Worm (Caenorhabditis elegans) whole organism, L1 larva: ENCODE measurements around the gene spe-45.
A peak's percentile ranks its signal among the peaks of the same experiment; 100 is the strongest.

Experiments used
- C04F5.9 ChIP-seq: sonication (generic microtip); optimal IDR thresholded peaks from 2 replicates; lab custom pipeline; 2016; ENCODE audit warnings: missing genetic modification characterization, missing compliant biosample characterization
- C34B4.2 ChIP-seq: sonication (generic microtip); optimal IDR thresholded peaks from 2 replicates; lab custom pipeline; 2017; ENCODE audit warnings: mild to moderate bottlenecking, missing genetic modification characterization, missing compliant biosample characterization
- blmp-1 ChIP-seq: fragments of 150-350 bp; optimal IDR thresholded peaks from 2 replicates; lab custom pipeline; 2014; ENCODE audit warnings: missing biosample characterization, missing genetic modification characterization
- ceh-63 ChIP-seq: fragments of 200-800 bp; sonication (Bioruptor generic); optimal IDR thresholded peaks from 2 replicates; lab custom pipeline; 2018; ENCODE audit warnings: mild to moderate bottlenecking, missing genetic modification characterization, missing compliant biosample characterization
- ceh-8 ChIP-seq: fragments of 200-800 bp; sonication (Bioruptor generic); optimal IDR thresholded peaks from 2 replicates; lab custom pipeline; 2018; ENCODE audit warnings: mild to moderate bottlenecking, missing genetic modification characterization, moderate library complexity, missing compliant biosample characterization
- ceh-82 ChIP-seq, 3 experiments: fragments of 150-350 bp in 1 of 3; sonication (generic microtip) in 2 of 3; optimal IDR thresholded peaks; 2 replicates each; lab custom pipeline; 2014 to 2017; ENCODE audit warnings: missing biosample characterization in 3 of 3, missing genetic modification characterization in 3 of 3
- ceh-88 ChIP-seq: fragments of 200-800 bp; sonication (Bioruptor generic); IDR thresholded peaks from 2 replicates; pipeline ENCODE4 v1.3.6; 2022; ENCODE audit warnings: missing genetic modification characterization, missing compliant biosample characterization
- ceh-90 ChIP-seq: sonication (generic microtip); optimal IDR thresholded peaks from 2 replicates; lab custom pipeline; 2016; ENCODE audit warnings: missing genetic modification characterization, missing compliant biosample characterization
- ces-1 ChIP-seq: fragments of 150-350 bp; optimal IDR thresholded peaks from 2 replicates; lab custom pipeline; 2014; ENCODE audit warnings: missing biosample characterization, missing genetic modification reagents, missing genetic modification characterization
- dsc-1 ChIP-seq: sonication (generic microtip); optimal IDR thresholded peaks from 2 replicates; lab custom pipeline; 2016; ENCODE audit warnings: mild to moderate bottlenecking, missing genetic modification characterization, missing compliant biosample characterization
- efl-1 ChIP-seq, 4 experiments: fragments of 150-350 bp; optimal IDR thresholded peaks in 3 of 4; peaks in 1 of 4; 1 replicate in 1 of 4; 2 replicates in 3 of 4; lab custom pipeline; 2014; ENCODE audit warnings: missing biosample characterization in 2 of 4, missing genetic modification characterization in 2 of 4, missing genetic modification reagents in 2 of 4
- egl-13 ChIP-seq: sonication (generic microtip); optimal IDR thresholded peaks from 2 replicates; lab custom pipeline; 2016; ENCODE audit warnings: missing genotype, missing genetic modification reagents, missing genetic modification characterization, missing compliant biosample characterization
- egl-27 ChIP-seq, 2 experiments: fragments of 150-350 bp in 1 of 2; sonication (generic microtip); optimal IDR thresholded peaks; 3 replicates each; lab custom pipeline; 2017 to 2018; ENCODE audit warnings: missing biosample characterization in 2 of 2, missing genetic modification characterization in 2 of 2, missing genetic modification reagents in 2 of 2
- elt-2 ChIP-seq: sonication (generic microtip); optimal IDR thresholded peaks from 2 replicates; lab custom pipeline; 2016; ENCODE audit warnings: missing genetic modification characterization, mild to moderate bottlenecking, inconsistent platforms, missing compliant biosample characterization, missing genetic modification reagents
- elt-3 ChIP-seq, 6 experiments: fragments of 150-350 bp in 1 of 6; sonication (generic microtip); optimal IDR thresholded peaks; 2 replicates each; lab custom pipeline; 2017 to 2018; ENCODE audit warnings: missing biosample characterization in 6 of 6, missing genetic modification characterization in 6 of 6, inconsistent platforms in 1 of 6
- ets-5 ChIP-seq: fragments of 200-800 bp; sonication (Bioruptor generic); IDR thresholded peaks from 2 replicates; pipeline ENCODE4 v1.3.6; 2022; ENCODE audit warnings: missing genetic modification characterization, missing compliant biosample characterization
- fkh-8 ChIP-seq: sonication (generic microtip); optimal IDR thresholded peaks from 2 replicates; lab custom pipeline; 2016; ENCODE audit warnings: mild to moderate bottlenecking, missing genetic modification characterization, missing compliant biosample characterization
- fos-1 ChIP-seq: fragments of 150-350 bp; optimal IDR thresholded peaks from 2 replicates; lab custom pipeline; 2014; ENCODE audit warnings: missing biosample characterization, missing genetic modification characterization
- grh-1 ChIP-seq: fragments of 200-800 bp; sonication (Bioruptor generic); IDR thresholded peaks from 2 replicates; pipeline ENCODE4 v1.3.6; 2022; ENCODE audit warnings: missing genetic modification reagents, missing genetic modification characterization, missing compliant biosample characterization
- hlh-4 ChIP-seq: sonication (generic microtip); optimal IDR thresholded peaks from 2 replicates; lab custom pipeline; 2016; ENCODE audit warnings: mild to moderate bottlenecking, missing genetic modification characterization, missing compliant biosample characterization
- hpl-2 ChIP-seq: fragments of 150-350 bp; optimal IDR thresholded peaks from 2 replicates; lab custom pipeline; 2014; ENCODE audit warnings: missing biosample characterization, missing genetic modification reagents, missing genetic modification characterization
- jun-1 ChIP-seq: fragments of 150-350 bp; optimal IDR thresholded peaks from 2 replicates; lab custom pipeline; 2014; ENCODE audit warnings: missing biosample characterization, missing genetic modification reagents, missing genetic modification characterization
- lin-14 ChIP-seq: fragments of 200-800 bp; sonication (Bioruptor generic); optimal IDR thresholded peaks from 2 replicates; lab custom pipeline; 2018; ENCODE audit warnings: mild to moderate bottlenecking, missing genetic modification characterization, moderate library complexity, missing compliant biosample characterization
- lin-15B ChIP-seq: fragments of 150-350 bp; sonication (generic microtip); optimal IDR thresholded peaks from 3 replicates; lab custom pipeline; 2014; ENCODE audit warnings: missing biosample characterization, missing genetic modification characterization
- lin-39 ChIP-seq: fragments of 150-350 bp; optimal IDR thresholded peaks from 2 replicates; lab custom pipeline; 2014; ENCODE audit warnings: missing biosample characterization, missing genetic modification reagents, missing genetic modification characterization
- lir-3 ChIP-seq: sonication (generic microtip); optimal IDR thresholded peaks from 2 replicates; lab custom pipeline; 2016; ENCODE audit warnings: mild to moderate bottlenecking, missing genetic modification characterization, moderate library complexity, missing compliant biosample characterization; ENCODE audit not compliant: poor library complexity
- lsy-2 ChIP-seq, 2 experiments: fragments of 150-350 bp; optimal IDR thresholded peaks; 2 replicates each; lab custom pipeline; 2014; ENCODE audit warnings: missing biosample characterization in 2 of 2, missing genetic modification characterization in 2 of 2
- mdl-1 ChIP-seq, 2 experiments: fragments of 150-350 bp; optimal IDR thresholded peaks; 2 replicates each; lab custom pipeline; 2014 to 2017; ENCODE audit warnings: missing biosample characterization in 2 of 2, missing genetic modification characterization in 2 of 2, inconsistent platforms in 1 of 2
- nhr-20 ChIP-seq: sonication (generic microtip); optimal IDR thresholded peaks from 2 replicates; lab custom pipeline; 2016; ENCODE audit warnings: mild to moderate bottlenecking, missing genetic modification characterization, missing compliant biosample characterization
- nhr-237 ChIP-seq: fragments of 150-350 bp; optimal IDR thresholded peaks from 2 replicates; lab custom pipeline; 2014; ENCODE audit warnings: missing biosample characterization, missing genetic modification characterization
- nhr-28 ChIP-seq: fragments of 150-350 bp; optimal IDR thresholded peaks from 2 replicates; lab custom pipeline; 2014; ENCODE audit warnings: missing biosample characterization, missing genetic modification characterization
- nhr-76 ChIP-seq: sonication (generic microtip); optimal IDR thresholded peaks from 2 replicates; lab custom pipeline; 2017; ENCODE audit warnings: missing biosample characterization, missing genetic modification characterization
- nhr-84 ChIP-seq: sonication (generic microtip); optimal IDR thresholded peaks from 2 replicates; lab custom pipeline; 2017; ENCODE audit warnings: missing biosample characterization, missing genetic modification characterization
- nhr-85 ChIP-seq: sonication (generic microtip); peaks from one replicate; lab custom pipeline; 2016; ENCODE audit warnings: missing genetic modification characterization, inconsistent platforms, missing compliant biosample characterization
- nhr-90 ChIP-seq: sonication (generic microtip); optimal IDR thresholded peaks from 2 replicates; lab custom pipeline; 2016; ENCODE audit warnings: mild to moderate bottlenecking, missing genetic modification characterization, missing compliant biosample characterization; ENCODE audit not compliant: poor library complexity
- pax-3 ChIP-seq: fragments of 200-800 bp; sonication (Bioruptor generic); optimal IDR thresholded peaks from 2 replicates; lab custom pipeline; 2018; ENCODE audit warnings: mild to moderate bottlenecking, missing genetic modification characterization, moderate library complexity, missing compliant biosample characterization
- sup-37 ChIP-seq: fragments of 200-800 bp; sonication (Bioruptor generic); optimal IDR thresholded peaks from 2 replicates; lab custom pipeline; 2018; ENCODE audit warnings: mild to moderate bottlenecking, missing genetic modification characterization, missing compliant biosample characterization
- swsn-7 ChIP-seq: sonication (generic microtip); optimal IDR thresholded peaks from 2 replicates; lab custom pipeline; 2016; ENCODE audit warnings: missing genetic modification characterization, missing compliant biosample characterization
- tbx-2 ChIP-seq: sonication (generic microtip); optimal IDR thresholded peaks from 2 replicates; lab custom pipeline; 2016; ENCODE audit warnings: missing genetic modification characterization, missing compliant biosample characterization
- unc-62 ChIP-seq: fragments of 150-350 bp; optimal IDR thresholded peaks from 2 replicates; lab custom pipeline; 2014; ENCODE audit warnings: missing biosample characterization, missing genetic modification reagents, missing genetic modification characterization
- unc-86 ChIP-seq: sonication (generic microtip); optimal IDR thresholded peaks from 2 replicates; lab custom pipeline; 2016; ENCODE audit warnings: missing genetic modification characterization, missing compliant biosample characterization
- ztf-4 ChIP-seq: fragments of 150-350 bp; optimal IDR thresholded peaks from 2 replicates; lab custom pipeline; 2014; ENCODE audit warnings: missing biosample characterization, missing genetic modification characterization

The spe-45 gene

DNA sequence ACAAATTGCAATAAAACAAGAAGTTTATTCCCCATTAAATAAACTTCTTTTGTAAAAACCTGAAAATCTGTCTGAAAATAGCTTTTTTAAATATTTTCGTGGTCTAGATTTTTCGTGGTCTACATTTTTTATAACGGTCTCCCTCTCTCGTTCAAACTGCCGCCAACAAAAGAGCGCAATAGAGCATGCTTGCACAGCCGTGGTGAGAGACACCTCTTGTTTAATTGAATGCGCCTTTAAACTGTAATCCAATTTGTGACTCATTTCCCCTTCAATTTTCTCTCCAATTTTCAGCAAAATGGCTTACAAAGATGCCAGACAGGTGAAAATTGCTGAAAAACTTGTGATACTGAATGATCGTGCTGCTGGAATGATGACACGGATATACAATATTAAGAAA is 14.2 kb upstream of the spe-45 start, which contains the start of gene gex-3 (continued):
- TF ChIP-seq ceh-88 (GFP tag; lab: Robert Waterston, UW) (no peak), fos-1 (tag; lab: Kevin White, UChicago) (peak; percentile 79), ceh-90 (tag; lab: Kevin White, UChicago) (peak; percentile 15), lir-3 (tag; lab: Kevin White, UChicago) (peak; percentile 31), nhr-20 (tag; lab: Kevin White, UChicago) (peak; percentile 77), C34B4.2 (tag; lab: Kevin White, UChicago) (no peak), mdl-1 (tag; optimal IDR thresholded peaks at IDR 0.05; lab: Kevin White, UChicago) (peak in 1 of 2 experiments; percentile 75), jun-1 (tag; lab: Kevin White, UChicago) (peak; percentile 75), unc-86 (tag; lab: Kevin White, UChicago) (peak; percentile 67), dsc-1 (peak; percentile 63), nhr-84 (tag; lab: Kevin White, UChicago) (no peak), pax-3 (peak; percentile 28), ceh-82 (tag; optimal IDR thresholded peaks at IDR 0.05; lab: Kevin White, UChicago) (peak; percentile 66 to 89 (median 75)), C04F5.9 (tag; lab: Kevin White, UChicago) (no peak), egl-27 (tag; optimal IDR thresholded peaks at IDR 0.05; lab: Kevin White, UChicago) (no peak), lin-39 (tag; lab: Kevin White, UChicago) (peak; percentile 33), hlh-4 (tag; lab: Kevin White, UChicago) (no peak), lin-15B (tag; lab: Kevin White, UChicago) (peak; percentile 96)

DNA sequence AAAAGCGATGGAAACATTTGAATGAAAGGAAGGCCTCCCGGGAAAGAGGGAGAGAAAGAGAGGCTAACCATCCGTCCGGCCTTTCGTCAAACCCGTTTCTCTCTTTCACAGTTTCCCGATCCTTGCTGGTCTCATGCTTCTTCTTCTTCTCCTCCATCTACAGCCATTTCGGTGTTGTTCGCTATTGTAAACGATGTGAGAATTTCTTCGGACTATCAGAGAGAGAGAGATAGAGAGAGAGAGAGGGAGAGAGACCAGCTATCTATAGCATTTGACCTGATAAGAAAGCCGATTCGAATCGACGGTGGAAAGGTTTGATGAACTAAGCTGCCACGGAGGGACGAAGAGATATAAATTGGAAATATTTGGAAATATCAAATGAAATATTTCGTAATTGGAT is 13.5 kb upstream of the spe-45 start:
- TF ChIP-seq sup-37 (GFP tag; lab: Kevin White, UChicago) (no peak), nhr-85 (tag; lab: Kevin White, UChicago) (peak; percentile 39), efl-1 (optimal IDR thresholded peaks at IDR 0.05; lab: Kevin White, UChicago) (no peak), efl-1 (GFP tag; optimal IDR thresholded peaks at IDR 0.05 in 1 of 2; lab: Kevin White, UChicago) (peak in 1 of 2 experiments; percentile 71), blmp-1 (tag; lab: Kevin White, UChicago) (peak; percentile 87), elt-3 (tag; optimal IDR thresholded peaks at IDR 0.05; lab: Kevin White, UChicago) (peak in 2 of 6 experiments; percentile 36 to 50)

DNA sequence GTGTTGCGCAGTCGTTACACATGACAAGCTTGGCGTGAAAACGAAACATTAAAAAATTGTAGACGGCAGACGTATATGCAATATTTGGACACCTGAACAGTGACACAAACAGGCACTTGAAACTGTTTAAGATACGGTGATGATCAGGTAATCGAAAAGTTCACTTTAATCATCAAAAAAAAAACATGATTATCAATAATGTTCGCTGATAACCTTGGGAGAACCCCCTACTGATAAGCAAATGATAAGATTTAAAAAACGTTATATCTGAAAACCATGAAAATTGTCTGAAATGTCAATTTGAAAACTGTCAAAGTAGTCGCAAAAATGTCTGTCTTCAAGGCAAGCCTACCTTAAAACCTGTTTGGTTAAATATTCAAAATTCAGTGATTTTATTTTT is 10.1 kb upstream of the spe-45 start:
- TF ChIP-seq lin-14 (GFP tag; lab: Kevin White, UChicago) (no peak), lsy-2 (tag; optimal IDR thresholded peaks at IDR 0.05; lab: Kevin White, UChicago) (no peak), tbx-2 (tag; lab: Kevin White, UChicago) (no peak), elt-2 (peak; percentile 5), nhr-20 (tag; lab: Kevin White, UChicago) (no peak)

DNA sequence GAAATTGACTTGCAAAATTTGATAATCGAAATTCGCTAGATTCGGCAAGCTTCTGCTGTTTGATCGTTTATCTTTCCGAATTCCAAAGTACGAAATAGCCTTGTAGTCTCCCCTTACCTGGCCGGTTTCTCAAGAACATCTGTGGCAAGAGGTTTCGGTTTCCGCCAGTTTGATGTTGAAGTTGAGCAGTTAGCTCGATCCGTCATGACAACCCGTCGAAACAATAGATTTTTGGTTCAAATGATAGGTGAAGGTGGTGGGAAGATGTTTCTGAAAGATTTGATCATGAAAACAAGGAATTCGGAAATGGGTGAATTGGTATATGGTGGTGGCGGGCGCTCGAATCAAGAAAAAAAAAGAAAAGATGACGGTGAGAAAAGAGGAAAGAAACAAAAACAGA is 8.5 kb upstream of the spe-45 start, which contains the start of gene acs-20:
acs-20 (minus strand) TSS at position 270 of the 400 bp plus-strand sequence.
- TF ChIP-seq efl-1 (optimal IDR thresholded peaks at IDR 0.05; lab: Kevin White, UChicago) (no peak), efl-1 (GFP tag; optimal IDR thresholded peaks at IDR 0.05 in 1 of 2; lab: Kevin White, UChicago) (peak in 1 of 2 experiments; percentile 74), jun-1 (tag; lab: Kevin White, UChicago) (no peak)

DNA sequence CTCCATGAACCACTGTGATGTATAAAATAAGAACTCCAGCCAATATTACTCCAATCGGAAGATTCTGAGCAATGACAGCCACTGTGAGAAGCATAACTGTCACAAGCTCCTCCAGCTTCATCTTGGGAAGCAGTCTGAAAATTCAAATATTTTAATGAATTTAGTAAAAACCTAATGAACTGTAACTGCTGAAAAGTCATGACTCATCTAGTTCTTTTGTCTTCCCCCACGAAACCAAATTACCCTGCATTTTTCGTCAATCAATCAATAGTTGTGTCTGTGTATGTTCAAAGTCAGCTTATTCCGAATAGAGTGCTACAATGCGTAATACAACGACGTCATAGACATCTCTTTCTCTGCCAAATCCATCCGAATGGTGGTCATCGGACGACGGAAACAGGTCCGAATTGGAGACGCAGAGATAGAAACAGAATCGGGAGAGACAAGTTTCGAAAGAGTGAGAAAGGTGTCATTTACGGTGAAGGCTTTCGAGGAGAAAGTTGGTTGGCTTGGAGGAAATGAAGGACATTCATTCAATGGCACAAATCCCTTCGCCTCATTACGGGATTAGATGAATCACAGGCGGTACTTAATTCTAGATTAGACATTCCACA is 6.9 kb upstream of the spe-45 start:
- TF ChIP-seq ceh-8 (GFP tag; lab: Kevin White, UChicago) (no peak), grh-1 (GFP tag; lab: Robert Waterston, UW) (peak; percentile 67), tbx-2 (tag; lab: Kevin White, UChicago) (no peak), pax-3 (no peak), nhr-76 (tag; lab: Kevin White, UChicago) (no peak), ets-5 (GFP tag; lab: Robert Waterston, UW) (no peak), egl-27 (tag; optimal IDR thresholded peaks at IDR 0.05; lab: Kevin White, UChicago) (no peak), ztf-4 (tag; lab: Kevin White, UChicago) (peak; percentile 56), elt-2 (no peak), lin-14 (GFP tag; lab: Kevin White, UChicago) (no peak), swsn-7 (no peak), hpl-2 (GFP tag; lab: Kevin White, UChicago) (no peak), nhr-90 (tag; lab: Kevin White, UChicago) (peak; percentile 19), unc-62 (GFP tag; lab: Kevin White, UChicago) (no peak), ceh-63 (GFP tag; lab: Kevin White, UChicago) (no peak), nhr-28 (tag; lab: Kevin White, UChicago) (no peak), nhr-237 (tag; lab: Kevin White, UChicago) (no peak), egl-13 (tag; lab: Kevin White, UChicago) (no peak), blmp-1 (tag; lab: Kevin White, UChicago) (peak; percentile 99), ces-1 (GFP tag; lab: Kevin White, UChicago) (no peak), fkh-8 (no peak), fos-1 (tag; lab: Kevin White, UChicago) (no peak)
